Worm (Caenorhabditis elegans): ENCODE data around the gene Y105C5B.5.

Gene Y105C5B.5

ce11 chrIV:15901123-15901522 lies at the start of gene Y105C5B.5:
Gene Y105C5B.5 (minus strand): TSS chrIV:15901225.
- TF ChIP-seq zip-5 (tag; optimal IDR thresholded peaks at IDR 0.05) (no peak), K09A11.1 (tag; optimal IDR thresholded peaks at IDR 0.05; ENCODE audit: insufficient read depth) (no peak), ceh-30 (tag; optimal IDR thresholded peaks at IDR 0.05) (no peak), fkh-10 (GFP tag; optimal IDR thresholded peaks at IDR 0.05) (no peak), pat-9 (tag; optimal IDR thresholded peaks at IDR 0.05) (no peak)

DNA sequence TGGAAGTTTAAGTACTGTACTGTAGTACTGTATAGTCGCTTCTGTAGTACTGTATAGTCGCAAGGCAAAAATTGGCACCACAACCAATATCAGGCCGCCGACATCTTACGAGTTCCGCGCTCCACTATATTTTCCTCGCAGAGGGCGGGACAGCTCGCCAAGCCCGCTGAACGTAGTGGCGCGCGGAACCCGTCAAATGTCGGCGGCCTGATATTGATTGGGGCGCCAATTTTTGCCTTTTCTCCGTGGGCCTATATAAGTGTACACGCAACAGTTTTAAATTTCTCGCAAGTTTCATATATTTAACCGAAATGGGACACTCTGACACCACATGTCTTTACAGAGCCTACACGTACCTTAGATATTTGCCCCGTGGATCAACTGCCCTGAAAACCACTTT lies 49.0 kb upstream of the Y105C5B.5 start:
- TF ChIP-seq sox-4 (tag; optimal IDR thresholded peaks at IDR 0.05) (no peak), unc-86 (tag; optimal IDR thresholded peaks at IDR 0.05) (no peak), ceh-22 (tag; optimal IDR thresholded peaks at IDR 0.05) (no peak), hlh-30 (tag; optimal IDR thresholded peaks at IDR 0.05; ENCODE audit: insufficient read depth) (no peak), pha-2 (tag; optimal IDR thresholded peaks at IDR 0.05) (no peak), elt-4 (tag; optimal IDR thresholded peaks at IDR 0.05) (no peak), K09A11.1 (tag; optimal IDR thresholded peaks at IDR 0.05; ENCODE audit: insufficient read depth) (no peak), F13H6.1 (tag; optimal IDR thresholded peaks at IDR 0.05) (no peak)

DNA sequence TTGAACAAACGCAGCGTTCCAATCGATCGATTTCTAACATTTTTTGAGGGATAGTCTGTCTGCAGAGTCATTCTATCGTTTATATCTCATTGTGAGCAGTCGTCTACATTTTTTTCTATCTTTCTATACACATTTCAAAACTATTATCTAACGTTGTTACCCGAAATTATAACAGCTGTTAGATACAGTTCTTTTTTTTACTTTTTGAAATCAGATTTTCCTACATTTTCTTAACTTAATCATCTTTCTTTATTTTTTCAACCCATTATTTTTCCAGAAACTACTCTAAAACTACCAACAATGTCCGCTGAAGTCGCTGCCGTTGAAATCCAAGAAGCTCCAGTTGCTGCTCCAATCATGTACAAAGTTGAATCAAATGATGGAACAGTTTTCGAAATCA lies 45.5 kb upstream of the Y105C5B.5 start, which contains the start of gene skr-10:
Gene skr-10, plus strand, starts transcription at position 301 of the 400 bp plus-strand sequence.
- TF ChIP-seq lin-11 (tag; optimal IDR thresholded peaks at IDR 0.05) = no peak
- no peak for TF ChIP-seq hlh-13 (GFP tag; optimal IDR thresholded peaks at IDR 0.05)
- TF ChIP-seq ceh-34 (tag; optimal IDR thresholded peaks at IDR 0.05) = no peak
- no peak for TF ChIP-seq F13H6.1 (tag; optimal IDR thresholded peaks at IDR 0.05)

DNA sequence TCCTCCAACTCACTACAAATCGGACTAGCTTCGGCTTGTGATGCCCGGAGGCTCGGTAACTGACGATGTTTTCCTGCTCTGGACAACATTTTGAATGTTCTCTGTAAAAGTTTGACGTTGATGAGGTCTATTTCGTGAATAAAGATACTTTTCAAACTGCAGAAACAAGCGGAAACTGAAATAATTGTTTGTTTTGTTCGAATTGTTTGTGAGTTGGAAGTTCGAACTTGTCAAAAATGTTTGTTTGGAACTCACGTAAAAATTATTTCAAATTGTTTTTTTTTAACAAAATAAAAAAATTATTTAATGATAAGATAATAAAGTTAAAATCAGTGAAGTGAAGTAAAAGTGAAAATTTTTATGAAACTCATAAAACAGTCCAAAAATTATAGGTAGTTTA lies 40.4 kb upstream of the Y105C5B.5 start, which contains the start of gene Y105C5B.11:
Gene Y105C5B.11, minus strand, starts transcription at position 101 of the 400 bp plus-strand sequence.
- no peak for TF ChIP-seq eyg-1 (tag; optimal IDR thresholded peaks at IDR 0.05)
- no peak for TF ChIP-seq nhr-11 (tag; optimal IDR thresholded peaks at IDR 0.05)
- TF ChIP-seq che-1 (tag; optimal IDR thresholded peaks at IDR 0.05) = no peak
- no peak for TF ChIP-seq C08G9.2 (tag; optimal IDR thresholded peaks at IDR 0.05)

DNA sequence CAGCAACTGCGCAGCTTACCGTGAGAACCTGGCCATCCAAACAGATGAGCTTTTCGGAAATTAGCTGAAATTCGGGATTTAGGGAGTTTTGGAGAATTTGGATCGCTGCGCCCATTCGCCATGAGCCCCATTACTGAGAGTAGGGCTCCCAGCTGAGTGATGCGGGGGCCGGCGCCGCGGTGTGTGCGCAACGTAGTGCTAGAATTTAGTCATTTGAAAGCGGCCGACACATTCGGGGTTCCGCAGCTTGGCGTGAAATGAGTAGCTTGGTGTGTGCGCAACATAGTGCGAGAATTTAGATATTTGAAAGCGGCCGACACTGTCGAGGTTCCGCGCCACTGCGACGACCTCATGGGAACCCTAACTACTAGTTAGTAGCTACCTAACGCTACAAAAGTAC lies 39.8 kb upstream of the Y105C5B.5 start:
- no peak for TF ChIP-seq dmd-4 (tag; optimal IDR thresholded peaks at IDR 0.05; ENCODE audit: borderline replicate concordance)
- no peak for TF ChIP-seq nfya-1 (tag; optimal IDR thresholded peaks at IDR 0.05)
- no peak for TF ChIP-seq rnt-1 (tag; optimal IDR thresholded peaks at IDR 0.05)
- no peak for TF ChIP-seq pha-2 (tag; optimal IDR thresholded peaks at IDR 0.05)
- TF ChIP-seq ceh-30 (tag; optimal IDR thresholded peaks at IDR 0.05) = no peak
- TF ChIP-seq ceh-31 (tag; optimal IDR thresholded peaks at IDR 0.05) = no peak
- no peak for TF ChIP-seq pqm-1 (tag; optimal IDR thresholded peaks at IDR 0.05)
- no peak for TF ChIP-seq ceh-9 (tag; optimal IDR thresholded peaks at IDR 0.05)
- TF ChIP-seq K09A11.1 (tag; optimal IDR thresholded peaks at IDR 0.05; ENCODE audit: insufficient read depth) = no peak
- no peak for TF ChIP-seq ttx-3 (tag; optimal IDR thresholded peaks at IDR 0.05)
- no peak for TF ChIP-seq elt-2 (tag; optimal IDR thresholded peaks at IDR 0.05)
- no peak for TF ChIP-seq ets-4 (tag; optimal IDR thresholded peaks at IDR 0.05)

ce11 chrIV:15938471-15938870 lies 37.4 kb upstream of the Y105C5B.5 start:
- TF ChIP-seq pha-2 (tag; optimal IDR thresholded peaks at IDR 0.05) (no peak), sdc-2 (tag; optimal IDR thresholded peaks at IDR 0.05) (peak; percentile 35), C08G9.2 (tag; optimal IDR thresholded peaks at IDR 0.05) (peak; percentile 16), hlh-6 (tag; optimal IDR thresholded peaks at IDR 0.05) (peak; percentile 23)

ce11 chrIV:15937088-15937487 lies 36.1 kb upstream of the Y105C5B.5 start:
- TF ChIP-seq C38D4.7 (GFP tag; optimal IDR thresholded peaks at IDR 0.05) (no peak), nfya-1 (tag; optimal IDR thresholded peaks at IDR 0.05) (no peak), ceh-18 (tag; optimal IDR thresholded peaks at IDR 0.05) (no peak), elt-4 (tag; optimal IDR thresholded peaks at IDR 0.05) (no peak), ztf-16 (tag; optimal IDR thresholded peaks at IDR 0.05) (no peak), syd-9 (tag; optimal IDR thresholded peaks at IDR 0.05) (no peak), tbx-2 (tag; optimal IDR thresholded peaks at IDR 0.05) (no peak), ceh-24 (tag; optimal IDR thresholded peaks at IDR 0.05) (no peak)

Data from whole organism, late embryonic.